Worm (Caenorhabditis elegans): ENCODE measurements around the gene Y67D8B.3.

DNA sequence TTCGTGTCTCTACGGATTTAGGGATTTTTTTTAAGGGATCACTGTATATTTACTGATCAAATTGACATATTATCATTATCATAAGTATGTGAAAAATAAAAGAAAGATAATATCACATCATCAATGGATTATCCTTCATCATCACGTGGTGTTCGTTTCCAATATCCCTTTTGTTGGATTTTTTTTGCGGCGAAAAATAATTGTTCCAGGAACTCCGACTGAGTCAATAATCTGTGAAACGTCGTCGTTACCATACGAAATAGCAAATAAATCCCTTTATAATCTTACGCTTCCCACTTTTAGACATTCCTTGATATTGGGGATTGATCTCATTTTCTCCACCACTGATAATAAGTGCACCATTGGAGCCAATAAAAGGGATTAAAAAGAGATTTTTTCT is 48.0 kb upstream of the Y67D8B.3 start:
- TF ChIP-seq F13H6.1 (tag; optimal IDR thresholded peaks at IDR 0.05) (no peak), pat-9 (tag; optimal IDR thresholded peaks at IDR 0.05) (no peak), hlh-15 (tag; optimal IDR thresholded peaks at IDR 0.05) (no peak), pha-4 (tag; optimal IDR thresholded peaks at IDR 0.05) (no peak)

Data from whole organism, late embryonic.